Worm (Caenorhabditis elegans) whole organism, early embryonic: ENCODE measurements around the gene pnc-2.

Experiments used
- F13C5.2 ChIP-seq: sonication (generic microtip); optimal IDR thresholded peaks from 2 replicates; lab custom pipeline; 2017; ENCODE audit warnings: mild to moderate bottlenecking, missing genetic modification characterization, inconsistent platforms, missing compliant biosample characterization
- hmg-4 ChIP-seq: fragments of 200-800 bp; sonication (Bioruptor generic); optimal IDR thresholded peaks from 2 replicates; lab custom pipeline; 2018; ENCODE audit warnings: mild to moderate bottlenecking, missing genetic modification characterization, missing compliant biosample characterization

DNA sequence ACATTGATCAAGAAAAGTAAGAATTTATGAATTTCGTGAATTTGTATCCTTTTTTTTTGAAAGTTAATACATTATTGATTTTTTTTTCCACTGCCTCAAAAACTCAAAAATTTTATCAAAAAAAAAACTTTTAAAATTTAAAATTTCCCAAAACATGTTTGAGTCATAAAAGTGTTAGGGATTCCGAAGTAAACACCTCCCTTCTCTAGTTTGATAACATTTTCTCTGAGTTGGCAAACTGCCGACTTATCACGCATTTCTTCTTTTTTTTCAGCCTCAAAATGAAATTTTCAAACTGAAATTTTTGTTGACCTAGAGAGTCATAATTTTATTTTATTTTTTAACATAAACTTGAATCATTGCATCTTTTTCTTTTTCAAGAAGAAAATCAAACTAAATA lies 18.6 kb downstream of the pnc-2 start:
- no peak for TF ChIP-seq hmg-4
- no peak for TF ChIP-seq F13C5.2 (tag; lab: Kevin White, UChicago)
